Worm (Caenorhabditis elegans): ENCODE results near the gene ttn-1.

Gene ttn-1

DNA sequence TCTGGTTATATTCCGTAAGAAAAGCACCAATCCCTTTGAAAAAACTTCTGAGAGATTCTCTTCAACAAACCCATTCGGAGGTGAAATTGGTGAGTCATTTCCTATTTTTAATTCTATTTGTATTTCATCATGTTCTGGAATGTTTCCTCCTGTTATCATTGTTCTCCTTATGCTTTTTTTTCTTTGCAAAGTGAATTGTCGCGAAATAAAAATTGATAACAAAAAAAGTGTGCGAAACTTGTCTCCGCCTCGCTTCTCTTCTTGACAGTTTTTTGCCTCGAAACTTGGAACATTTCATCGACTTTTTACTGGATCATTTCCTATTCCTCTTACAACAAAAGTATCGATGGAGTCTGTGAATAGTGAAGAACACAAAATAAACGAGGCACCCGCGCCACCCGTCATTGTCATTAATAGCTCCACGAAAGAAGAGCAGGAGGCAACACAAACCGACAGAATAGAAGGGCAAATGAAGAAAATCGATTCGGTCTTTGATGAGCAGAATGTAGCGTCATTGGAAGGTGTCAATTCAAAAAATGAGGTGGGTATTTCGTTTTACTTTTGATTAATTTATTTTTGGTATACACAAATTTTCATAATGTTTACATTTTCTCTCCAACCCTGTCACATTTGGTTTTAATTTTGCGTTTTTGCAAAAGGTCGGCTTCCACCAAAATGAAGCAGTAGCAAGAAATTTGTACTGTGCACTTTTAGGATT is 7.7 kb upstream of the ttn-1 start:
- TF ChIP-seq egl-27 (tag; optimal IDR thresholded peaks at IDR 0.05), result no peak
- TF ChIP-seq ztf-4 (tag; optimal IDR thresholded peaks at IDR 0.05), result no peak
- TF ChIP-seq ceh-82 (tag; optimal IDR thresholded peaks at IDR 0.05), result no peak
- peak; percentile 64 for TF ChIP-seq elt-2 (tag; optimal IDR thresholded peaks at IDR 0.05)
- TF ChIP-seq nhr-25 (tag; optimal IDR thresholded peaks at IDR 0.05), result no peak
- no peak for TF ChIP-seq ztf-11 (tag; optimal IDR thresholded peaks at IDR 0.05)

DNA sequence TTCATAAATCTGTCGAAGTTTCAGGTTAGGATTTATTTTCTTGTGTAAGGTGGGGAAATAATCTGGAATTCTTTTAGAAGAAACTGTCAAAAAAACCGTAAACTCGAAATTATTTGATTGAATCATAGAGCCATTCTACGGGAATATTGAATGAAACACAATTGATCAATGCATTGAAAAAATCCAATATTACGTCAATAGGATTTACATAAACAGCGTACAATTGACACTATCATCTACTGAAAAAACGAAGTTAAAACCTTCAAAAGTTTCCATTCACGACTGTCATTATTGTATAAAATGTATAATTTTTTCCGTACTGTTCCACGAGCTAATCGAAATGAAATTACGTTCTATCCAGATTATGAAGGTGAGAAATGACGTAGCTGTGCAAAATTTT is 6.2 kb upstream of the ttn-1 start, which contains the start of gene rme-1:
TSS of gene rme-1 (plus strand) at position 301 of the 400 bp plus-strand sequence.
- no peak for TF ChIP-seq sea-2 (GFP tag; optimal IDR thresholded peaks at IDR 0.05)

- TF ChIP-seq nhr-11 (tag; optimal IDR thresholded peaks at IDR 0.05) (no peak), nhr-43 (tag; optimal IDR thresholded peaks at IDR 0.05; ENCODE audit: poor library complexity, severe bottlenecking) (no peak), lsy-12 (tag; optimal IDR thresholded peaks at IDR 0.05) (no peak), skn-1 (tag; optimal IDR thresholded peaks at IDR 0.05) (peak; percentile 24)
These were observed 4.1 kb upstream of the ttn-1 start, which contains the start of gene W06H8.2 for ce11 chrV:6206498-6206897. TSS of gene W06H8.2 (plus strand) at chrV:6206755.

ce11 chrV:6204046-6204445 is 1.6 kb upstream of the ttn-1 start:
- TF ChIP-seq ZK546.5 (tag; optimal IDR thresholded peaks at IDR 0.05) (no peak), unc-62 (GFP tag; optimal IDR thresholded peaks at IDR 0.05) (no peak), nhr-25 (tag; optimal IDR thresholded peaks at IDR 0.05) (no peak), nfya-1 (tag; optimal IDR thresholded peaks at IDR 0.05; ENCODE audit: insufficient read depth) (peak; percentile 30), ceh-9 (tag; optimal IDR thresholded peaks at IDR 0.05) (no peak), eor-1 (tag; optimal IDR thresholded peaks at IDR 0.05) (no peak), nhr-76 (tag; optimal IDR thresholded peaks at IDR 0.05) (no peak), nhr-11 (tag; optimal IDR thresholded peaks at IDR 0.05) (peak; percentile 39), ama-1 (optimal IDR thresholded peaks at IDR 0.05) (no peak), egl-5 (tag; optimal IDR thresholded peaks at IDR 0.05) (peak; percentile 32), skn-1 (tag; optimal IDR thresholded peaks at IDR 0.05) (no peak), nhr-237 (tag; optimal IDR thresholded peaks at IDR 0.05) (no peak), elt-3 (tag; optimal IDR thresholded peaks at IDR 0.05) (no peak), tbx-2 (tag; optimal IDR thresholded peaks at IDR 0.05) (no peak), ceh-82 (tag; optimal IDR thresholded peaks at IDR 0.05) (no peak), daf-12 (tag; optimal IDR thresholded peaks at IDR 0.05) (no peak), snpc-4 (tag; optimal IDR thresholded peaks at IDR 0.05) (no peak)

ce11 chrV:6138167-6138566 is 64.3 kb downstream of the ttn-1 start:
- TF ChIP-seq nhr-67 (tag; optimal IDR thresholded peaks at IDR 0.05), result no peak
- peak; percentile 2 for TF ChIP-seq pha-4 (tag; optimal IDR thresholded peaks at IDR 0.05)

ce11 chrV:6135428-6135827 is 67.0 kb downstream of the ttn-1 start:
- no peak for TF ChIP-seq unc-39 (tag; optimal IDR thresholded peaks at IDR 0.05)
- TF ChIP-seq lin-39 (tag; optimal IDR thresholded peaks at IDR 0.05), result no peak
- TF ChIP-seq jun-1 (tag; optimal IDR thresholded peaks at IDR 0.05), result no peak
- no peak for TF ChIP-seq egl-27 (tag; optimal IDR thresholded peaks at IDR 0.05)
- TF ChIP-seq mdl-1 (tag; optimal IDR thresholded peaks at IDR 0.05), result no peak
- TF ChIP-seq ceh-28 (tag; optimal IDR thresholded peaks at IDR 0.05), result no peak
- TF ChIP-seq ceh-9 (tag; optimal IDR thresholded peaks at IDR 0.05), result no peak
- TF ChIP-seq nhr-77 (tag; optimal IDR thresholded peaks at IDR 0.05), result no peak
- no peak for TF ChIP-seq R02D3.7 (tag; optimal IDR thresholded peaks at IDR 0.05)
- TF ChIP-seq tbx-2 (tag; optimal IDR thresholded peaks at IDR 0.05), result no peak
- TF ChIP-seq mml-1 (tag; optimal IDR thresholded peaks at IDR 0.05), result no peak
- no peak for TF ChIP-seq pha-4 (tag; optimal IDR thresholded peaks at IDR 0.05)
- TF ChIP-seq nhr-28 (tag; optimal IDR thresholded peaks at IDR 0.05), result no peak
- TF ChIP-seq lsy-12 (tag; optimal IDR thresholded peaks at IDR 0.05), result no peak
- no peak for TF ChIP-seq fkh-10 (GFP tag; optimal IDR thresholded peaks at IDR 0.05)

Measured in whole organism, L3 larva.